Fruit fly (Drosophila melanogaster) whole organism, prepupa: ENCODE data around the gene CG33230.
A peak's percentile ranks its signal among the peaks of the same experiment; 100 is the strongest.

ENCODE experiments used
- CG10631 ChIP-seq: fragments of 200-800 bp; sonication (Bioruptor generic); optimal IDR thresholded peaks from 2 replicates; lab custom pipeline; 2016; ENCODE audit warnings: missing biosample characterization, missing genetic modification characterization
- CG11762 ChIP-seq: fragments of 200-800 bp; sonication (Bioruptor generic); optimal IDR thresholded peaks from 3 replicates; lab custom pipeline; 2016; ENCODE audit warnings: missing biosample characterization, missing genetic modification characterization; ENCODE audit not compliant: insufficient read depth
- CG11902 ChIP-seq: fragments of 200-800 bp; sonication (Bioruptor generic); optimal IDR thresholded peaks from 3 replicates; lab custom pipeline; 2016; ENCODE audit warnings: missing biosample characterization, missing genetic modification characterization
- CG15336 ChIP-seq: fragments of 200-800 bp; sonication (Bioruptor generic); IDR thresholded peaks from 2 replicates; pipeline ENCODE4 v1.3.6; 2022; ENCODE audit warnings: missing biosample characterization, missing genetic modification characterization
- CG1621 ChIP-seq: fragments of 200-800 bp; sonication (Bioruptor generic); optimal IDR thresholded peaks from 3 replicates; lab custom pipeline; 2018; ENCODE audit warnings: missing biosample characterization, mild to moderate bottlenecking, missing genetic modification characterization
- CG16779 ChIP-seq: fragments of 200-800 bp; sonication (Bioruptor generic); optimal IDR thresholded peaks from 3 replicates; lab custom pipeline; 2017; ENCODE audit warnings: missing biosample characterization, mild to moderate bottlenecking, missing genetic modification characterization
- CG3032 ChIP-seq: fragments of 200-800 bp; optimal IDR thresholded peaks from 2 replicates; lab custom pipeline; 2019; ENCODE audit warnings: missing biosample characterization, mild to moderate bottlenecking, missing genetic modification characterization, moderate library complexity
- CG31627 ChIP-seq: fragments of 200-800 bp; sonication (Bioruptor generic); optimal IDR thresholded peaks from 3 replicates; lab custom pipeline; 2016; ENCODE audit warnings: missing biosample characterization, missing genetic modification characterization
- CG32006 ChIP-seq: fragments of 200-800 bp; sonication (Bioruptor generic); optimal IDR thresholded peaks from 3 replicates; lab custom pipeline; 2017; ENCODE audit warnings: missing biosample characterization, mild to moderate bottlenecking, missing genetic modification characterization
- CG34406 ChIP-seq: fragments of 200-800 bp; sonication (Bioruptor generic); optimal IDR thresholded peaks from 3 replicates; lab custom pipeline; 2016; ENCODE audit warnings: missing biosample characterization, missing genetic modification characterization
- CG3919 ChIP-seq: fragments of 200-800 bp; sonication (Bioruptor generic); optimal IDR thresholded peaks from 3 replicates; lab custom pipeline; 2016; ENCODE audit warnings: missing biosample characterization, missing genetic modification characterization
- CG4318 ChIP-seq: fragments of 200-800 bp; sonication (Bioruptor generic); optimal IDR thresholded peaks from 3 replicates; lab custom pipeline; 2017; ENCODE audit warnings: missing biosample characterization, mild to moderate bottlenecking, missing genetic modification characterization
- CG6163 ChIP-seq: fragments of 200-800 bp; sonication (Bioruptor generic); IDR thresholded peaks from 3 replicates; pipeline ENCODE4 v1.3.6; 2022; ENCODE audit warnings: missing biosample characterization, missing genetic modification characterization
- CG6276 ChIP-seq: fragments of 200-800 bp; sonication (Bioruptor generic); optimal IDR thresholded peaks from 2 replicates; lab custom pipeline; 2017; ENCODE audit warnings: missing biosample characterization, mild to moderate bottlenecking, missing genetic modification characterization
- CG6792 ChIP-seq: fragments of 200-800 bp; sonication (Bioruptor generic); optimal IDR thresholded peaks from 3 replicates; lab custom pipeline; 2016; ENCODE audit warnings: missing biosample characterization, missing genetic modification characterization
- CG6808 ChIP-seq: fragments of 200-800 bp; sonication (Bioruptor generic); optimal IDR thresholded peaks from 3 replicates; lab custom pipeline; 2017; ENCODE audit warnings: missing biosample characterization, missing genetic modification characterization, mild to moderate bottlenecking, moderate library complexity, missing genetic modification reagents
- CG6854 ChIP-seq: fragments of 200-800 bp; sonication (Bioruptor generic); optimal IDR thresholded peaks from 2 replicates; lab custom pipeline; 2017; ENCODE audit warnings: missing biosample characterization, mild to moderate bottlenecking, missing genetic modification characterization
- CG7368 ChIP-seq: fragments of 200-800 bp; sonication (Bioruptor generic); optimal IDR thresholded peaks from 3 replicates; lab custom pipeline; 2016; ENCODE audit warnings: missing biosample characterization, missing genetic modification characterization
- CG8119 ChIP-seq: fragments of 200-800 bp; sonication (Bioruptor generic); IDR thresholded peaks from 3 replicates; pipeline ENCODE4 v1.3.6; 2022; ENCODE audit warnings: missing biosample characterization, missing genetic modification characterization
- CG8319 ChIP-seq: fragments of 200-800 bp; sonication (Bioruptor generic); optimal IDR thresholded peaks from 3 replicates; lab custom pipeline; 2016; ENCODE audit warnings: missing biosample characterization, missing genetic modification characterization
- Eip78C ChIP-seq: fragments of 200-800 bp; sonication (Bioruptor generic); peaks from one replicate; lab custom pipeline; 2016; ENCODE audit warnings: missing biosample characterization, missing genetic modification characterization
- Eip93F ChIP-seq: fragments of 200-800 bp; sonication (Bioruptor generic); optimal IDR thresholded peaks from 2 replicates; lab custom pipeline; 2016; ENCODE audit warnings: missing biosample characterization, mild to moderate bottlenecking, missing genetic modification characterization
- Ets96B ChIP-seq: fragments of 200-800 bp; optimal IDR thresholded peaks from 2 replicates; lab custom pipeline; 2019; ENCODE audit warnings: missing biosample characterization, mild to moderate bottlenecking, missing genetic modification characterization, moderate library complexity
- Hr38 ChIP-seq: sonication (Bioruptor generic); optimal IDR thresholded peaks from 2 replicates; lab custom pipeline; 2016; ENCODE audit warnings: missing biosample characterization, missing genetic modification characterization
- Hr39 ChIP-seq: fragments of 200-800 bp; sonication (Bioruptor generic); optimal IDR thresholded peaks from 2 replicates; lab custom pipeline; 2016; ENCODE audit warnings: missing biosample characterization, missing genetic modification characterization
- Hr4 ChIP-seq: fragments of 200-800 bp; sonication (Bioruptor generic); optimal IDR thresholded peaks from 3 replicates; lab custom pipeline; 2016; ENCODE audit warnings: missing biosample characterization, missing genetic modification characterization
- OdsH ChIP-seq: fragments of 200-800 bp; sonication (Bioruptor generic); optimal IDR thresholded peaks from 3 replicates; lab custom pipeline; 2016; ENCODE audit warnings: missing biosample characterization, missing genetic modification characterization
- Smox ChIP-seq: fragments of 200-800 bp; sonication (Bioruptor generic); optimal IDR thresholded peaks from 3 replicates; lab custom pipeline; 2016; ENCODE audit warnings: missing biosample characterization, missing genetic modification characterization
- achi ChIP-seq: fragments of 200-800 bp; sonication (Bioruptor generic); optimal IDR thresholded peaks from 3 replicates; lab custom pipeline; 2016; ENCODE audit warnings: missing biosample characterization, missing genetic modification characterization
- acj6 ChIP-seq: fragments of 200-800 bp; sonication (Bioruptor generic); optimal IDR thresholded peaks from 3 replicates; lab custom pipeline; 2016; ENCODE audit warnings: missing biosample characterization, missing genetic modification characterization
- cyc ChIP-seq: fragments of 200-800 bp; sonication (Bioruptor generic); optimal IDR thresholded peaks from 3 replicates; lab custom pipeline; 2016; ENCODE audit warnings: missing biosample characterization, missing genetic modification characterization
- dsx ChIP-seq: fragments of 200-800 bp; optimal IDR thresholded peaks from 3 replicates; lab custom pipeline; 2019; ENCODE audit warnings: missing biosample characterization, mild to moderate bottlenecking, missing genetic modification characterization, moderate library complexity; ENCODE audit not compliant: poor library complexity, severe bottlenecking
- eg ChIP-seq: fragments of 200-800 bp; sonication (Bioruptor generic); IDR thresholded peaks from 3 replicates; pipeline ENCODE4 v1.3.6; 2022; ENCODE audit warnings: missing biosample characterization, missing genetic modification characterization
- esn ChIP-seq: fragments of 200-800 bp; sonication (Bioruptor generic); optimal IDR thresholded peaks from 2 replicates; lab custom pipeline; 2016; ENCODE audit warnings: missing biosample characterization, mild to moderate bottlenecking, missing genetic modification characterization, moderate library complexity
- fd59A ChIP-seq: fragments of 200-800 bp; sonication (Bioruptor generic); optimal IDR thresholded peaks from 2 replicates; lab custom pipeline; 2017; ENCODE audit warnings: missing biosample characterization, mild to moderate bottlenecking, missing genetic modification characterization, missing genetic modification reagents
- fkh ChIP-seq: fragments of 200-800 bp; sonication (Bioruptor generic); optimal IDR thresholded peaks from 3 replicates; lab custom pipeline; 2017; ENCODE audit warnings: missing biosample characterization, mild to moderate bottlenecking, missing genetic modification characterization, moderate library complexity
- net ChIP-seq: fragments of 200-800 bp; sonication (Bioruptor generic); optimal IDR thresholded peaks from 3 replicates; lab custom pipeline; 2016; ENCODE audit warnings: missing biosample characterization, missing genetic modification characterization
- pdm3 ChIP-seq: fragments of 200-800 bp; sonication (Bioruptor generic); optimal IDR thresholded peaks from 3 replicates; lab custom pipeline; 2016; ENCODE audit warnings: missing biosample characterization, missing genetic modification characterization
- salr ChIP-seq, 2 experiments: fragments of 200-800 bp; sonication (Bioruptor generic); optimal IDR thresholded peaks; 3 replicates each; lab custom pipeline; 2016 to 2018; ENCODE audit warnings: missing biosample characterization in 2 of 2, missing genetic modification characterization in 2 of 2, mild to moderate bottlenecking in 1 of 2
- spab ChIP-seq: fragments of 200-800 bp; sonication (Bioruptor generic); optimal IDR thresholded peaks from 2 replicates; lab custom pipeline; 2017; ENCODE audit warnings: missing biosample characterization, mild to moderate bottlenecking, missing genetic modification characterization, missing genetic modification reagents
- ss ChIP-seq, 2 experiments: fragments of 200-800 bp; sonication (Bioruptor generic); optimal IDR thresholded peaks; 2 replicates in 1 of 2; 3 replicates in 1 of 2; lab custom pipeline; 2017 to 2018; ENCODE audit warnings: mild to moderate bottlenecking in 2 of 2, missing biosample characterization in 2 of 2, missing genetic modification characterization in 2 of 2, moderate library complexity in 1 of 2
- topi ChIP-seq: fragments of 200-800 bp; sonication (Bioruptor generic); optimal IDR thresholded peaks from 3 replicates; lab custom pipeline; 2016; ENCODE audit warnings: missing biosample characterization, missing genetic modification characterization
- vri ChIP-seq: fragments of 200-800 bp; sonication (Bioruptor generic); optimal IDR thresholded peaks from 3 replicates; lab custom pipeline; 2016; ENCODE audit warnings: missing biosample characterization, mild to moderate bottlenecking, missing genetic modification characterization

Gene CG33230

DNA sequence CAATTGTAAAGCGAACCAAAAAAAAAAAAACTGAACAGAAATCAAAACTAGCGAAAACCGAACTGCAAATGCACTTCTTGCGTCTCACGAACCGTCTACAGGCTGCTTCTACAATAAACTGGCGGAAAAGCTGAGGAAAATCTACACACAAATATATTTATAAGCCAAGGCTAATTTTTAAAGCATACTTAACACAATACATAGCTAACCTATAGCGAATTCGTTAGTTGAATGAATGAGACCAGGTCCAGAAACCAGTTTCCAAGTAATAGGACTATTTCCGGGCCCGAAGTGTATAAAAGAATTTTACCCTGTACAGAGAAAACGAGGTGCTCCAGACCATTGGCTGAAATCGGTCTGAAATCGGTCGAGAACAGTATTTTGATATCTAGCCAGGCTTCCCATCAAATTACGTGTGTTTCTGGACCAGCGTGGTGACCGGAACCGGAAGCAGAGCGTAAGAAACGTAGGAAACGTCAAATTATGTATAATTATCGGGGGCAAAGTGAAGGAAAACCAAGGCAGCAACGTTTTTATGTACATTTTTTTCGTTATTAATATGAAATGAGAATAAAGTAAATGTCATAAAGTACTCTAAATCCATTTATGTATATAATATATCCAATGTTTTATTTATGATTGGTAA is 42.4 kb upstream of the CG33230 start:
- TF ChIP-seq CG15336 (GFP tag; lab: Robert Waterston, UW) (peak; percentile 39; the same call in 1 of the 2 replicates), CG10631 (GFP tag; lab: Kevin White, UChicago) (no peak), spab (no peak), acj6 (GFP tag; lab: Kevin White, UChicago) (peak; percentile 12), Eip78C (GFP tag; lab: Kevin White, UChicago) (peak; percentile 85), Eip93F (GFP tag; lab: Kevin White, UChicago) (no peak), net (GFP tag; lab: Kevin White, UChicago) (no peak), Hr4 (GFP tag; lab: Kevin White, UChicago) (peak; percentile 35), CG32006 (GFP tag; lab: Kevin White, UChicago) (peak; percentile 26), CG3919 (GFP tag; lab: Kevin White, UChicago) (peak; percentile 16), topi (GFP tag; lab: Kevin White, UChicago) (no peak), pdm3 (GFP tag; lab: Kevin White, UChicago) (peak; percentile 11), CG1621 (no peak), Hr38 (no peak), CG7368 (no peak), CG6163 (GFP tag; lab: Robert Waterston, UW) (0 out of 3 replicates have a peak, but pooled peaks have one; percentile 20), cyc (GFP tag; lab: Kevin White, UChicago) (no peak), eg (no peak), achi (GFP tag; lab: Kevin White, UChicago) (peak; percentile 12), esn (GFP tag; lab: Kevin White, UChicago) (peak; percentile 17), CG11762 (no peak)

DNA sequence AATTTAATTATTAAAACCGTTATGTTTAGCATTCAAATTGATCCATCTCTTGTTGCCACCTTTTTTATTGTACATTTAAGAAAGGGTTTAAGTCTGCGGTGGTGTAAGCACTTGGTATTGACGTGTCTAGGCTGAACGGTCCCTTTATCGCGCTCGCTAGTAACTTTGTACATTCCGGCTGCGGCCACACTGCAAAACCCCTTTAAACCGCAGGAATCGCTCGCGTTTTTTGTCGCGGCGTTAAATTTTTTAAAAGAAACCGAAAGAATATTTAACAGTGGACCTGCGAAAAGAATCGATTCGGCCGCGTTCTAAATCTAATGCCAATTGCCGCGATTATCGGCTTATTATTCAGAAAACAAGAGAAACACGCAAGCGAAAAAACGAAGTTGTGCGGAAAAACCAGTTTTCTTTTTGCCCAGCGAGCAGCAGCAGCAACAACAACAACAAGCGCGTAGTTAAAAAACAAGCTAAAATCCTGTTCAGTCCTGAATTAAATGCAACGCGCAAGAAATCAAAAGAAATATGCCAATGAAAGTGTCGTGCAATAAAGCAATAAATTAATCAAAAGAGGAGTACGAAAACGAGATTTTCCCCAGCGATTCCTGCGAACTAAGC is 41.6 kb upstream of the CG33230 start, which contains the start of gene CG13917:
TSS of gene CG13917 (plus strand) at position 211 of the 618 bp plus-strand sequence.
- no peak for TF ChIP-seq CG31627
- no peak for TF ChIP-seq OdsH
- TF ChIP-seq fkh (GFP tag; lab: Kevin White, UChicago): no peak
- no peak for TF ChIP-seq CG34406 (GFP tag; lab: Kevin White, UChicago)
- TF ChIP-seq CG16779 (tag; lab: Kevin White, UChicago): peak; percentile 7
- TF ChIP-seq Ets96B: no peak
- no peak for TF ChIP-seq CG15336 (GFP tag; lab: Robert Waterston, UW)
- TF ChIP-seq Hr39 (GFP tag; lab: Kevin White, UChicago): no peak
- no peak for TF ChIP-seq salr (GFP tag; optimal IDR thresholded peaks at IDR 0.05; lab: Kevin White, UChicago)
- TF ChIP-seq Smox (GFP tag; lab: Kevin White, UChicago): no peak
- TF ChIP-seq eg: 0 out of 3 replicates have a peak, but pooled peaks have one; percentile 21
- TF ChIP-seq CG6854 (GFP tag; lab: Kevin White, UChicago): peak; percentile 71
- TF ChIP-seq pdm3 (GFP tag; lab: Kevin White, UChicago): no peak
- TF ChIP-seq CG6276: peak; percentile 36
- no peak for TF ChIP-seq CG8319 (GFP tag; lab: Kevin White, UChicago)
- TF ChIP-seq CG3032 (tag; lab: Kevin White, UChicago): no peak
- no peak for TF ChIP-seq fd59A
- TF ChIP-seq CG6808 (GFP tag; lab: Kevin White, UChicago): peak; percentile 29
- TF ChIP-seq CG3919 (GFP tag; lab: Kevin White, UChicago): no peak
- no peak for TF ChIP-seq Hr38
- no peak for TF ChIP-seq vri (GFP tag; lab: Kevin White, UChicago)
- no peak for TF ChIP-seq CG11902 (GFP tag; lab: Kevin White, UChicago)
- TF ChIP-seq CG4318 (GFP tag; lab: Kevin White, UChicago): no peak
- no peak for TF ChIP-seq CG6792 (GFP tag; lab: Kevin White, UChicago)
- peak; percentile 33; the same call in 1 of the 3 replicates for TF ChIP-seq CG6163 (GFP tag; lab: Robert Waterston, UW)
- TF ChIP-seq dsx: peak; percentile 45
- TF ChIP-seq Eip78C (GFP tag; lab: Kevin White, UChicago): peak; percentile 85
- peak in 1 of 2 experiments; percentile 42 for TF ChIP-seq ss (GFP tag; optimal IDR thresholded peaks at IDR 0.05; lab: Kevin White, UChicago)
- TF ChIP-seq CG8119: 0 out of 3 replicates have a peak, but pooled peaks have one; percentile 15
